Worm (Caenorhabditis elegans) whole organism, L1 larva: ENCODE results near the gene fozi-1.

Source experiments
- blmp-1 ChIP-seq: fragments of 150-350 bp; optimal IDR thresholded peaks from 2 replicates; lab custom pipeline; 2014; ENCODE audit warnings: missing biosample characterization, missing genetic modification characterization
- ceh-63 ChIP-seq: fragments of 200-800 bp; sonication (Bioruptor generic); optimal IDR thresholded peaks from 2 replicates; lab custom pipeline; 2018; ENCODE audit warnings: mild to moderate bottlenecking, missing genetic modification characterization, missing compliant biosample characterization
- ces-1 ChIP-seq: fragments of 150-350 bp; optimal IDR thresholded peaks from 2 replicates; lab custom pipeline; 2014; ENCODE audit warnings: missing biosample characterization, missing genetic modification reagents, missing genetic modification characterization
- dpl-1 ChIP-seq, 3 experiments: fragments of 150-350 bp in 2 of 3; sonication (generic microtip) in 1 of 3; optimal IDR thresholded peaks; 2 replicates each; lab custom pipeline; 2014 to 2017; ENCODE audit warnings: missing biosample characterization in 3 of 3, missing genetic modification characterization in 3 of 3, missing genetic modification reagents in 3 of 3
- fkh-10 ChIP-seq: sonication (generic microtip); optimal IDR thresholded peaks from 2 replicates; lab custom pipeline; 2017; ENCODE audit warnings: missing biosample characterization, missing genetic modification reagents, missing genetic modification characterization
- fos-1 ChIP-seq: fragments of 150-350 bp; optimal IDR thresholded peaks from 2 replicates; lab custom pipeline; 2014; ENCODE audit warnings: missing biosample characterization, missing genetic modification characterization
- nhr-19 ChIP-seq: fragments of 200-800 bp; sonication (Bioruptor generic); conservative IDR thresholded peaks from 2 replicates; pipeline ENCODE4 v1.3.6; 2022; ENCODE audit warnings: missing genetic modification characterization, missing compliant biosample characterization
- nhr-47 ChIP-seq: sonication (generic microtip); optimal IDR thresholded peaks from 2 replicates; lab custom pipeline; 2016; ENCODE audit warnings: mild to moderate bottlenecking, missing genetic modification characterization, moderate library complexity, missing compliant biosample characterization
- pqm-1 ChIP-seq: sonication (generic microtip); optimal IDR thresholded peaks from 3 replicates; lab custom pipeline; 2017; ENCODE audit warnings: missing biosample characterization, missing genetic modification characterization
- skn-1 ChIP-seq: fragments of 150-350 bp; optimal IDR thresholded peaks from 2 replicates; lab custom pipeline; 2014; ENCODE audit warnings: missing biosample characterization, missing genetic modification characterization
- unc-62 ChIP-seq: fragments of 150-350 bp; optimal IDR thresholded peaks from 2 replicates; lab custom pipeline; 2014; ENCODE audit warnings: missing biosample characterization, missing genetic modification reagents, missing genetic modification characterization

- TF ChIP-seq fos-1 (tag; lab: Kevin White, UChicago) (no peak), skn-1 (no peak), unc-62 (GFP tag; lab: Kevin White, UChicago) (no peak), ces-1 (GFP tag; lab: Kevin White, UChicago) (no peak), pqm-1 (no peak), nhr-19 (no peak), dpl-1 (GFP tag; optimal IDR thresholded peaks at IDR 0.05; lab: Kevin White, UChicago) (no peak), fkh-10 (GFP tag; lab: Kevin White, UChicago) (no peak), ceh-63 (GFP tag; lab: Kevin White, UChicago) (no peak), blmp-1 (tag; lab: Kevin White, UChicago) (no peak), nhr-47 (tag; lab: Kevin White, UChicago) (no peak)
Measured at ce11 chrIII:9242675-9243074, 38.9 kb upstream of the fozi-1 start, which contains the start of gene dat-1.
